Fruit fly (Drosophila melanogaster) whole organism, embryonic: Measurements from ENCODE around the gene Ubqn.

Source experiments
- Antp ChIP-seq: fragments of 200-800 bp; sonication (Bioruptor generic); optimal IDR thresholded peaks from 3 replicates; lab custom pipeline; 2016; ENCODE audit warnings: missing biosample characterization, missing genetic modification characterization
- Atf3 ChIP-seq: fragments of 200-800 bp; sonication (Bioruptor generic); optimal IDR thresholded peaks from 3 replicates; lab custom pipeline; 2016; ENCODE audit warnings: missing biosample characterization, missing genetic modification characterization
- B-H1 ChIP-seq: fragments of 200-800 bp; sonication (Bioruptor generic); IDR thresholded peaks from 3 replicates; pipeline ENCODE4 v1.3.6; 2022; ENCODE audit warnings: missing biosample characterization, missing genetic modification characterization
- CG1024 ChIP-seq: fragments of 200-800 bp; sonication (Bioruptor generic); IDR thresholded peaks from 2 replicates; pipeline ENCODE4 v1.3.6; 2022; ENCODE audit warnings: missing biosample characterization, missing genetic modification characterization
- CG10431 ChIP-seq: fragments of 200-800 bp; sonication (Bioruptor generic); optimal IDR thresholded peaks from 3 replicates; lab custom pipeline; 2018; ENCODE audit warnings: missing biosample characterization, mild to moderate bottlenecking, missing genetic modification characterization
- CG11696 ChIP-seq: fragments of 200-800 bp; sonication (Bioruptor generic); IDR thresholded peaks from 2 replicates; pipeline ENCODE4 v1.3.6; 2022; ENCODE audit warnings: missing biosample characterization, missing genetic modification characterization
- CG11723 ChIP-seq: fragments of 200-800 bp; sonication (Bioruptor generic); optimal IDR thresholded peaks from 2 replicates; lab custom pipeline; 2017; ENCODE audit warnings: missing biosample characterization, mild to moderate bottlenecking, missing genetic modification characterization
- CG13624 ChIP-seq: fragments of 200-800 bp; sonication (Bioruptor generic); optimal IDR thresholded peaks from 2 replicates; lab custom pipeline; 2016; ENCODE audit warnings: missing biosample characterization, missing genetic modification characterization
- CG17186 ChIP-seq: fragments of 200-800 bp; sonication (Bioruptor generic); optimal IDR thresholded peaks from 3 replicates; lab custom pipeline; 2017; ENCODE audit warnings: missing biosample characterization, missing genetic modification reagents, missing genetic modification characterization
- CG2202 ChIP-seq: fragments of 200-800 bp; sonication (Bioruptor generic); optimal IDR thresholded peaks from 2 replicates; lab custom pipeline; 2018; ENCODE audit warnings: missing biosample characterization, mild to moderate bottlenecking, missing genetic modification characterization
- CG2889 ChIP-seq: fragments of 200-800 bp; sonication (Bioruptor generic); IDR thresholded peaks from 3 replicates; pipeline ENCODE4 v1.3.6; 2022; ENCODE audit warnings: missing biosample characterization, missing genetic modification characterization
- CG3281 ChIP-seq: fragments of 200-800 bp; sonication (Bioruptor generic); optimal IDR thresholded peaks from 3 replicates; lab custom pipeline; 2017; ENCODE audit warnings: missing biosample characterization, mild to moderate bottlenecking, missing genetic modification characterization
- CG33213 ChIP-seq: fragments of 200-800 bp; sonication (Bioruptor generic); optimal IDR thresholded peaks from 3 replicates; lab custom pipeline; 2016; ENCODE audit warnings: missing biosample characterization, missing genetic modification characterization
- CG7556 ChIP-seq: fragments of 200-800 bp; sonication (Bioruptor generic); optimal IDR thresholded peaks from 2 replicates; lab custom pipeline; 2017; ENCODE audit warnings: missing biosample characterization, mild to moderate bottlenecking, missing genetic modification characterization
- CG7745 ChIP-seq: fragments of 200-800 bp; sonication (Bioruptor generic); optimal IDR thresholded peaks from 2 replicates; lab custom pipeline; 2018; ENCODE audit warnings: missing biosample characterization, mild to moderate bottlenecking, missing genetic modification characterization, moderate library complexity
- CG8944 ChIP-seq: fragments of 200-800 bp; sonication (Bioruptor generic); optimal IDR thresholded peaks from 3 replicates; lab custom pipeline; 2016; ENCODE audit warnings: missing biosample characterization, missing genetic modification characterization
- CG9437 ChIP-seq: fragments of 200-800 bp; sonication (Bioruptor generic); optimal IDR thresholded peaks from 2 replicates; lab custom pipeline; 2018; ENCODE audit warnings: missing biosample characterization, mild to moderate bottlenecking, missing genetic modification characterization
- Dad ChIP-seq: fragments of 200-800 bp; sonication (Bioruptor generic); optimal IDR thresholded peaks from 3 replicates; lab custom pipeline; 2016; ENCODE audit warnings: missing biosample characterization, missing genetic modification characterization
- Dp ChIP-seq: fragments of 200-800 bp; sonication (Bioruptor generic); optimal IDR thresholded peaks from 2 replicates; lab custom pipeline; 2018; ENCODE audit warnings: missing biosample characterization, mild to moderate bottlenecking, missing genetic modification characterization, moderate library complexity
- Eip74EF ChIP-seq, 2 experiments: fragments of 200-800 bp in 1 of 2; fragments of >200 bp in 1 of 2; sonication (Bioruptor generic) in 1 of 2; optimal IDR thresholded peaks; 2 replicates each; lab custom pipeline; 2017 to 2019; ENCODE audit warnings: missing biosample characterization in 2 of 2, missing genetic modification characterization in 2 of 2, mild to moderate bottlenecking in 1 of 2, moderate library complexity in 1 of 2
- Elba2 ChIP-seq: fragments of 200-800 bp; sonication (Bioruptor generic); optimal IDR thresholded peaks from 3 replicates; lab custom pipeline; 2016; ENCODE audit warnings: missing biosample characterization, missing genetic modification characterization
- H15 ChIP-seq: fragments of 200-800 bp; sonication (Bioruptor generic); IDR thresholded peaks from 3 replicates; pipeline ENCODE4 v1.3.6; 2022; ENCODE audit warnings: missing biosample characterization, missing genetic modification characterization
- HLHmδ ChIP-seq: fragments of 200-800 bp; sonication (Bioruptor generic); optimal IDR thresholded peaks from 2 replicates; lab custom pipeline; 2018; ENCODE audit warnings: missing biosample characterization, mild to moderate bottlenecking, missing genetic modification characterization, moderate library complexity
- HmgZ ChIP-seq: fragments of 200-800 bp; sonication (Bioruptor generic); optimal IDR thresholded peaks from 2 replicates; lab custom pipeline; 2018; ENCODE audit warnings: missing biosample characterization, mild to moderate bottlenecking, missing genetic modification characterization
- Hr78 ChIP-seq, 2 experiments: fragments of 200-800 bp in 1 of 2; fragments of >200 bp in 1 of 2; sonication (Bioruptor generic) in 1 of 2; optimal IDR thresholded peaks; 2 replicates each; lab custom pipeline; 2017 to 2019; ENCODE audit warnings: missing biosample characterization in 2 of 2, missing genetic modification characterization in 2 of 2, mild to moderate bottlenecking in 1 of 2, moderate library complexity in 1 of 2
- Jarid2 ChIP-seq: fragments of 200-800 bp; sonication (Bioruptor generic); optimal IDR thresholded peaks from 3 replicates; lab custom pipeline; 2017; ENCODE audit warnings: mild to moderate bottlenecking, missing biosample characterization, missing genetic modification reagents, missing genetic modification characterization
- Rfx ChIP-seq: fragments of 200-800 bp; sonication (Bioruptor generic); IDR thresholded peaks from 2 replicates; pipeline ENCODE4 v1.3.6; 2022; ENCODE audit warnings: missing biosample characterization, missing genetic modification characterization
- Sox100B ChIP-seq: fragments of 200-800 bp; sonication (Bioruptor generic); optimal IDR thresholded peaks from 3 replicates; lab custom pipeline; 2018; ENCODE audit warnings: missing biosample characterization, mild to moderate bottlenecking, missing genetic modification characterization
- Taf1 ChIP-seq: fragments of 200-800 bp; sonication (Bioruptor generic); IDR thresholded peaks from 2 replicates; pipeline ENCODE4 v1.3.6; 2022; ENCODE audit warnings: missing biosample characterization, missing genetic modification characterization
- Tbp ChIP-seq: fragments of >200 bp; optimal IDR thresholded peaks from 2 replicates; lab custom pipeline; 2018; ENCODE audit warnings: missing biosample characterization, missing genetic modification characterization
- disco-r ChIP-seq: fragments of 200-800 bp; sonication (Bioruptor generic); optimal IDR thresholded peaks from 2 replicates; lab custom pipeline; 2016; ENCODE audit warnings: missing biosample characterization, missing genetic modification characterization
- dysf ChIP-seq: fragments of 200-800 bp; sonication (Bioruptor generic); IDR thresholded peaks from 3 replicates; pipeline ENCODE4 v1.3.6; 2022; ENCODE audit warnings: missing biosample characterization, missing genetic modification characterization
- ems ChIP-seq: fragments of 200-800 bp; sonication (Bioruptor generic); optimal IDR thresholded peaks from 3 replicates; lab custom pipeline; 2016; ENCODE audit warnings: missing biosample characterization, missing genetic modification characterization
- exex ChIP-seq: fragments of 200-800 bp; sonication (Bioruptor generic); optimal IDR thresholded peaks from 4 replicates; lab custom pipeline; 2018; ENCODE audit warnings: missing biosample characterization, mild to moderate bottlenecking, missing genetic modification characterization, moderate library complexity
- fd96Cb ChIP-seq: fragments of 200-800 bp; sonication (Bioruptor generic); optimal IDR thresholded peaks from 2 replicates; lab custom pipeline; 2018; ENCODE audit warnings: missing biosample characterization, mild to moderate bottlenecking, missing genetic modification characterization, moderate library complexity
- gfzf ChIP-seq: fragments of 200-800 bp; sonication (Bioruptor generic); optimal IDR thresholded peaks from 2 replicates; lab custom pipeline; 2016; ENCODE audit warnings: missing biosample characterization, mild to moderate bottlenecking, missing genetic modification characterization, moderate library complexity
- gsb ChIP-seq: fragments of 200-800 bp; sonication (Bioruptor generic); IDR thresholded peaks from 2 replicates; pipeline ENCODE4 v1.3.6; 2022; ENCODE audit warnings: missing biosample characterization, missing genetic modification characterization
- her ChIP-seq: fragments of 200-800 bp; sonication (Bioruptor generic); optimal IDR thresholded peaks from 2 replicates; lab custom pipeline; 2016; ENCODE audit warnings: missing biosample characterization, missing genetic modification characterization
- mam ChIP-seq: fragments of 200-800 bp; sonication (Bioruptor generic); optimal IDR thresholded peaks from 3 replicates; lab custom pipeline; 2016; ENCODE audit warnings: missing biosample characterization, missing genetic modification characterization
- nerfin-1 ChIP-seq: fragments of 200-800 bp; sonication (Bioruptor generic); optimal IDR thresholded peaks from 3 replicates; lab custom pipeline; 2019; ENCODE audit warnings: missing biosample characterization, mild to moderate bottlenecking, missing genetic modification characterization, moderate library complexity
- nmo ChIP-seq: fragments of 200-800 bp; sonication (Bioruptor generic); optimal IDR thresholded peaks from 2 replicates; lab custom pipeline; 2018; ENCODE audit warnings: missing biosample characterization, mild to moderate bottlenecking, missing genetic modification characterization, moderate library complexity
- pfk ChIP-seq: fragments of 200-800 bp; sonication (Bioruptor generic); optimal IDR thresholded peaks from 2 replicates; lab custom pipeline; 2018; ENCODE audit warnings: missing biosample characterization, mild to moderate bottlenecking, missing genetic modification characterization, moderate library complexity
- schlank ChIP-seq: fragments of 200-800 bp; sonication (Bioruptor generic); optimal IDR thresholded peaks from 2 replicates; lab custom pipeline; 2018; ENCODE audit warnings: missing biosample characterization, mild to moderate bottlenecking, missing genetic modification characterization
- sisA ChIP-seq: fragments of 200-800 bp; sonication (Bioruptor generic); IDR thresholded peaks from 2 replicates; pipeline ENCODE4 v1.3.6; 2022; ENCODE audit warnings: missing biosample characterization, missing genetic modification characterization
- tio ChIP-seq: fragments of 200-800 bp; sonication (Bioruptor generic); optimal IDR thresholded peaks from 2 replicates; lab custom pipeline; 2017; ENCODE audit warnings: missing biosample characterization, missing genetic modification characterization, inconsistent platforms
- ttk ChIP-seq: fragments of 200-800 bp; sonication (Bioruptor generic); IDR thresholded peaks from 2 replicates; pipeline ENCODE4 v2.1.2; 2022; ENCODE audit warnings: missing biosample characterization, missing genetic modification characterization
- vvl ChIP-seq: fragments of 200-800 bp; sonication (Bioruptor generic); IDR thresholded peaks from 2 replicates; pipeline ENCODE4 v1.3.6; 2022; ENCODE audit warnings: missing biosample characterization, missing genetic modification characterization
- wdn ChIP-seq: fragments of 200-800 bp; sonication (Bioruptor generic); IDR thresholded peaks from 2 replicates; pipeline ENCODE4 v1.3.6; 2022; ENCODE audit warnings: missing biosample characterization, missing genetic modification characterization
- zf30C ChIP-seq: fragments of 200-800 bp; sonication (Bioruptor generic); optimal IDR thresholded peaks from 3 replicates; lab custom pipeline; 2018; ENCODE audit warnings: missing biosample characterization, mild to moderate bottlenecking, missing genetic modification characterization

The Ubqn gene

DNA sequence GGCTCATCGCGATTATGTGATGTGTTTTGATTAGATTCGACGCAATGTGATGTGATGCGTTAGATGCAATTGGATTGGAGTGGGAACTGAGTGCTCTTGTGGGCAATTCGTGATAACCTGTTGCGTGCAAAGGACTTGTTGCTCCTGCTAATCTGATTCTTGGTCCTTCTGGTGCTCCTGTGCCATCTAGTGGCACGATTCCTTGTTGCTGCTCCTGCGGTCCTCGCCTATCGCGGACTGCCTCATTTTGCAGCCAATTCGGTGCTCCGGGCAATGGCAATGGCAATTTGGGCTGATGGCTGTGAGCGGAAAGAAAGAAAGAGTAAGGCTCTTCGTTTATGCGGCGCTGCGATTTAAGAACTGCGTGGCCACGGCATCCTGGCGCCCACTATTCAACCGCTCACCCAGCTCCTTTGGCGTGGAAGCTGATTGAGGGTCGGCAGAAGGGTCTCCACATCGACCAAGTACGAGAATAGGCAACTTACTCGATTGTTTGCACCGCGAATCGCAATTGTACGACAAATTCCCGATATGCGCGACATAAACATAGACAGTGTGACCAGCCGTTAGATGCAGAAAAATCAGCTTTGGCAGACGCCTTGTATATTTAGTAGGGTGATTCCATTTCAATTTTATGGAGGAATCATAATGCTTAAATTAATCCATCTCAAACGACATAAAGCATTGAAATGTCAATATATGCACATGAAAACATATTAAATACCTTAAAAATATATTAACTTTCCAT lies 9.5 kb downstream of the Ubqn start, which contains the start of gene Mer (continued):
- peak; percentile 44 for TF ChIP-seq Elba2 (GFP tag; lab: Kevin White, UChicago)
- peak; percentile 3 for TF ChIP-seq pfk (GFP tag; lab: Kevin White, UChicago)
- peak; percentile 82 for TF ChIP-seq vvl
- TF ChIP-seq gfzf = peak; percentile 75
- TF ChIP-seq HLHmδ (GFP tag; lab: Kevin White, UChicago) = no peak
- TF ChIP-seq HmgZ = peak; percentile 89
- TF ChIP-seq wdn (GFP tag; lab: Robert Waterston, UW) = peak; percentile 55; the same call in 1 of the 2 replicates
- peak; percentile 76 for TF ChIP-seq CG33213
- peak; percentile 65; the same call in 2 of the 3 replicates for TF ChIP-seq CG2889 (GFP tag; lab: Robert Waterston, UW)
- peak; percentile 90 for TF ChIP-seq dysf (GFP tag; lab: Robert Waterston, UW)
- TF ChIP-seq schlank (tag; lab: Kevin White, UChicago) = peak; percentile 75
- peak; percentile 66 for TF ChIP-seq Atf3 (GFP tag; lab: Kevin White, UChicago)
- peak; percentile 49; the same call in 2 of the 3 replicates for TF ChIP-seq B-H1 (GFP tag; lab: Robert Waterston, UW)
- TF ChIP-seq gsb = peak; percentile 71
- peak; percentile 60 for TF ChIP-seq CG10431 (GFP tag; lab: Kevin White, UChicago)
- peak; percentile 57 for TF ChIP-seq CG9437 (GFP tag; lab: Kevin White, UChicago)
- peak; percentile 73 for TF ChIP-seq nerfin-1
- TF ChIP-seq CG17186 (GFP tag; lab: Kevin White, UChicago) = peak; percentile 46
- no peak for TF ChIP-seq Tbp (GFP tag; lab: Kevin White, UChicago)
- peak; percentile 76 for TF ChIP-seq sisA (GFP tag; lab: Robert Waterston, UW)
- peak; percentile 73 for TF ChIP-seq fd96Cb (tag; lab: Kevin White, UChicago)
- peak; percentile 90 for TF ChIP-seq CG3281 (GFP tag; lab: Kevin White, UChicago)
- no peak for TF ChIP-seq exex
- no peak for TF ChIP-seq Eip74EF (GFP tag; optimal IDR thresholded peaks at IDR 0.05; lab: Kevin White, UChicago)
- peak; percentile 91 for TF ChIP-seq her (GFP tag; lab: Kevin White, UChicago)
- TF ChIP-seq CG7745 (tag; lab: Kevin White, UChicago) = no peak
- peak; percentile 89 for TF ChIP-seq mam (GFP tag; lab: Kevin White, UChicago)
- peak; percentile 32 for TF ChIP-seq Dp (GFP tag; lab: Kevin White, UChicago)
- peak; percentile 74 for TF ChIP-seq ttk (GFP tag; lab: Robert Waterston, UW)
- TF ChIP-seq disco-r (GFP tag; lab: Kevin White, UChicago) = peak; percentile 74
- TF ChIP-seq CG2202 (tag; lab: Kevin White, UChicago) = peak; percentile 60
- TF ChIP-seq Antp (GFP tag; lab: Kevin White, UChicago) = peak; percentile 92
- peak; percentile 86 for TF ChIP-seq nmo (GFP tag; lab: Kevin White, UChicago)
- no peak for TF ChIP-seq zf30C (GFP tag; lab: Kevin White, UChicago)
- peak; percentile 92 for TF ChIP-seq Rfx (GFP tag; lab: Robert Waterston, UW)
- peak; percentile 61 for TF ChIP-seq CG11723 (GFP tag; lab: Kevin White, UChicago)
- peak; percentile 69 for TF ChIP-seq Taf1 (GFP tag; lab: Robert Waterston, UW)
- TF ChIP-seq H15 = peak; percentile 57; the same call in 1 of the 3 replicates
- peak; percentile 78 for TF ChIP-seq CG8944 (GFP tag; lab: Kevin White, UChicago)
- TF ChIP-seq Dad = peak; percentile 80
- TF ChIP-seq Jarid2 = no peak
- TF ChIP-seq Hr78 (GFP tag; optimal IDR thresholded peaks at IDR 0.05; lab: Kevin White, UChicago) = no peak
- TF ChIP-seq CG1024 (GFP tag; lab: Robert Waterston, UW) = peak; percentile 49; the same call in 1 of the 2 replicates
- no peak for TF ChIP-seq tio (GFP tag; lab: Kevin White, UChicago)
- TF ChIP-seq CG7556 = peak; percentile 75
- peak; percentile 88 for TF ChIP-seq CG13624 (GFP tag; lab: Kevin White, UChicago)
- TF ChIP-seq Sox100B = no peak
- TF ChIP-seq CG11696 = no peak
- peak; percentile 60 for TF ChIP-seq ems (GFP tag; lab: Kevin White, UChicago)
